Worm (Caenorhabditis elegans): ENCODE results near the gene rev-3.

The rev-3 gene

ce11 chrIII:5755204-5755603 is 35.2 kb downstream of the rev-3 start, which contains the start of gene ida-1 (continued):
- TF ChIP-seq fos-1 (tag; optimal IDR thresholded peaks at IDR 0.05) (no peak), dsc-1 (tag; optimal IDR thresholded peaks at IDR 0.05) (no peak), unc-98 (GFP tag; IDR thresholded peaks at IDR 0.05) (no peak), ets-5 (GFP tag; IDR thresholded peaks at IDR 0.05) (no peak), sox-4 (tag; optimal IDR thresholded peaks at IDR 0.05) (no peak), mdl-1 (tag; optimal IDR thresholded peaks at IDR 0.05) (no peak), hlh-4 (tag; optimal IDR thresholded peaks at IDR 0.05) (no peak), hpl-2 (GFP tag; optimal IDR thresholded peaks at IDR 0.05) (no peak), xbp-1 (tag; optimal IDR thresholded peaks at IDR 0.05) (no peak), pqm-1 (tag; optimal IDR thresholded peaks at IDR 0.05) (no peak), mef-2 (tag; optimal IDR thresholded peaks at IDR 0.05) (no peak), zip-4 (GFP tag; optimal IDR thresholded peaks at IDR 0.05) (no peak), aly-2 (tag; optimal IDR thresholded peaks at IDR 0.05) (no peak), sptf-1 (tag; optimal IDR thresholded peaks at IDR 0.05) (no peak), swsn-7 (tag; optimal IDR thresholded peaks at IDR 0.05) (no peak), lin-13 (GFP tag; optimal IDR thresholded peaks at IDR 0.05) (peak; percentile 6), zag-1 (tag; optimal IDR thresholded peaks at IDR 0.05) (no peak), C34B4.2 (tag; optimal IDR thresholded peaks at IDR 0.05) (no peak), F16B12.6 (tag; optimal IDR thresholded peaks at IDR 0.05) (no peak), lsy-2 (tag; optimal IDR thresholded peaks at IDR 0.05) (peak; percentile 3 to 55), tbx-2 (tag; optimal IDR thresholded peaks at IDR 0.05) (no peak), ztf-11 (tag; optimal IDR thresholded peaks at IDR 0.05) (no peak), lin-15B (tag; optimal IDR thresholded peaks at IDR 0.05) (no peak), jun-1 (tag; optimal IDR thresholded peaks at IDR 0.05) (peak; percentile 13), lir-3 (tag; optimal IDR thresholded peaks at IDR 0.05; ENCODE audit: poor library complexity) (no peak), nhr-85 (tag) (no peak), egl-27 (tag; optimal IDR thresholded peaks at IDR 0.05) (no peak), nhr-19 (GFP tag; conservative IDR thresholded peaks at IDR 0.05) (peak; percentile 39), nhr-84 (tag; optimal IDR thresholded peaks at IDR 0.05) (no peak), C16A3.4 (tag; optimal IDR thresholded peaks at IDR 0.05) (no peak), elt-2 (tag; optimal IDR thresholded peaks at IDR 0.05) (no peak), vab-15 (tag; optimal IDR thresholded peaks at IDR 0.05) (no peak), C04F5.9 (tag; optimal IDR thresholded peaks at IDR 0.05) (no peak), efl-1 (optimal IDR thresholded peaks at IDR 0.05) (peak; percentile 47 to 71), efl-1 (GFP tag; optimal IDR thresholded peaks at IDR 0.05 in 1 of 2) (peak in 1 of 2 experiments; percentile 1), skn-1 (tag; optimal IDR thresholded peaks at IDR 0.05) (no peak), fkh-10 (GFP tag; optimal IDR thresholded peaks at IDR 0.05) (peak; percentile 42), nhr-76 (tag; optimal IDR thresholded peaks at IDR 0.05) (no peak), Y116A8C.19 (tag; optimal IDR thresholded peaks at IDR 0.05; ENCODE audit: borderline replicate concordance) (no peak), nhr-11 (tag; optimal IDR thresholded peaks at IDR 0.05) (peak; percentile 12), lin-14 (GFP tag; optimal IDR thresholded peaks at IDR 0.05) (peak; percentile 89), nhr-28 (tag; optimal IDR thresholded peaks at IDR 0.05) (no peak), dpl-1 (GFP tag; optimal IDR thresholded peaks at IDR 0.05) (peak in 1 of 3 experiments; percentile 4), lin-35 (GFP tag; optimal IDR thresholded peaks at IDR 0.05) (peak in 1 of 2 experiments; percentile 54), ama-1 (optimal IDR thresholded peaks at IDR 0.05) (no peak)

DNA sequence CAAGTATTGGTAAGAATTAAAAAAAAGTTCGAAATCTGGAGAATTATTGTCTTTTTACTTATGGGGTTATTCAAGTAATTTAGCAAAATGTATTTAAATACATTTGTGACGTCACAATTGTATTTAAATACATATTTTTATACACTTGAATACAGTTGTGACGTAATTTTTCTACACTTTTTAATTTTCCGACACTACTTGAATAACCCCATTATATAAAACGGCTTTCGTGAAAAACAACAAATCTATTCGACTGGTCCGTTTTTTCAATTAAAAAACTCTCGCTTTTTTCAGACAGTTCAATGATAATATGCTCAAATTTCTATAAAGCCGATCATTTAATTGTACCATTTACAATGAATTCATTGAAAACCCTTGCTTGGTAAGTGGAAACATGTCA is 39.9 kb downstream of the rev-3 start:
- TF ChIP-seq nhr-71 (tag; optimal IDR thresholded peaks at IDR 0.05) = no peak
- no peak for TF ChIP-seq zip-4 (GFP tag; optimal IDR thresholded peaks at IDR 0.05)
- no peak for TF ChIP-seq nhr-47 (tag; optimal IDR thresholded peaks at IDR 0.05)
- TF ChIP-seq C16A3.4 (tag; optimal IDR thresholded peaks at IDR 0.05) = no peak
- TF ChIP-seq blmp-1 (tag; optimal IDR thresholded peaks at IDR 0.05) = no peak
- no peak for TF ChIP-seq nhr-77 (tag; optimal IDR thresholded peaks at IDR 0.05)
- TF ChIP-seq grh-1 (GFP tag; IDR thresholded peaks at IDR 0.05) = no peak
- TF ChIP-seq nhr-90 (tag; optimal IDR thresholded peaks at IDR 0.05; ENCODE audit: poor library complexity) = no peak
- TF ChIP-seq xbp-1 (tag; optimal IDR thresholded peaks at IDR 0.05) = no peak
- no peak for TF ChIP-seq mdl-1 (tag; optimal IDR thresholded peaks at IDR 0.05)
- no peak for TF ChIP-seq sptf-1 (tag; optimal IDR thresholded peaks at IDR 0.05)
- TF ChIP-seq aha-1 (tag; optimal IDR thresholded peaks at IDR 0.05) = no peak
- TF ChIP-seq elt-3 (tag; optimal IDR thresholded peaks at IDR 0.05) = no peak
- no peak for TF ChIP-seq hpl-2 (GFP tag; optimal IDR thresholded peaks at IDR 0.05)
- no peak for TF ChIP-seq ces-1 (GFP tag; optimal IDR thresholded peaks at IDR 0.05)
- no peak for TF ChIP-seq lin-39 (tag; optimal IDR thresholded peaks at IDR 0.05)
- no peak for TF ChIP-seq ama-1 (optimal IDR thresholded peaks at IDR 0.05)
- TF ChIP-seq ceh-82 (tag; optimal IDR thresholded peaks at IDR 0.05) = no peak
- TF ChIP-seq pqm-1 (tag; optimal IDR thresholded peaks at IDR 0.05) = no peak
- no peak for TF ChIP-seq dsc-1 (tag; optimal IDR thresholded peaks at IDR 0.05)

Data from whole organism, L1 larva.